Worm (Caenorhabditis elegans) whole organism, L2 larva: ENCODE data around the gene Y42G9A.3.

Source experiments
- F13H6.1 ChIP-seq: sonication (generic microtip); optimal IDR thresholded peaks from 2 replicates; lab custom pipeline; 2016; ENCODE audit warnings: missing genetic modification characterization, missing compliant biosample characterization
- ZK546.5 ChIP-seq: sonication (generic microtip); optimal IDR thresholded peaks from 2 replicates; lab custom pipeline; 2017; ENCODE audit warnings: missing biosample characterization, missing genetic modification characterization
- alr-1 ChIP-seq: fragments of 150-350 bp; optimal IDR thresholded peaks from 2 replicates; lab custom pipeline; 2014; ENCODE audit warnings: missing biosample characterization, missing genetic modification characterization
- blmp-1 ChIP-seq: sonication (generic microtip); optimal IDR thresholded peaks from 2 replicates; lab custom pipeline; 2017; ENCODE audit warnings: missing genetic modification characterization, mild to moderate bottlenecking, missing compliant biosample characterization, antibody characterized with exemption, moderate library complexity; ENCODE audit not compliant: insufficient read depth
- crh-2 ChIP-seq: sonication (generic microtip); optimal IDR thresholded peaks from 2 replicates; lab custom pipeline; 2017; ENCODE audit warnings: missing biosample characterization, missing genetic modification characterization
- fos-1 ChIP-seq: fragments of 150-350 bp; optimal IDR thresholded peaks from 2 replicates; lab custom pipeline; 2014; ENCODE audit warnings: missing biosample characterization, missing genetic modification characterization
- gmeb-1 ChIP-seq: fragments of 150-350 bp; optimal IDR thresholded peaks from 2 replicates; lab custom pipeline; 2014; ENCODE audit warnings: missing biosample characterization, missing genetic modification characterization
- lsy-2 ChIP-seq, 2 experiments: fragments of 150-350 bp in 1 of 2; sonication (generic microtip) in 1 of 2; optimal IDR thresholded peaks; 2 replicates each; lab custom pipeline; 2014 to 2017; ENCODE audit warnings: missing biosample characterization in 2 of 2, missing genetic modification characterization in 2 of 2
- nhr-10 ChIP-seq: sonication (generic microtip); optimal IDR thresholded peaks from 2 replicates; lab custom pipeline; 2017; ENCODE audit warnings: missing biosample characterization, missing genetic modification characterization
- nhr-12 ChIP-seq: fragments of 150-350 bp; optimal IDR thresholded peaks from 2 replicates; lab custom pipeline; 2014; ENCODE audit warnings: missing biosample characterization, missing genetic modification characterization
- nhr-25 ChIP-seq: fragments of 150-350 bp; sonication (generic microtip); optimal IDR thresholded peaks from 3 replicates; lab custom pipeline; 2014; ENCODE audit warnings: missing biosample characterization, missing genetic modification characterization
- nhr-77 ChIP-seq: fragments of 150-350 bp; optimal IDR thresholded peaks from 2 replicates; lab custom pipeline; 2014; ENCODE audit warnings: missing biosample characterization, missing genetic modification characterization
- peb-1 ChIP-seq: fragments of 150-350 bp; optimal IDR thresholded peaks from 2 replicates; lab custom pipeline; 2014; ENCODE audit warnings: missing biosample characterization, missing genetic modification characterization
- sem-4 ChIP-seq: fragments of 150-350 bp; optimal IDR thresholded peaks from 2 replicates; lab custom pipeline; 2014; ENCODE audit warnings: missing biosample characterization, missing genetic modification reagents, missing genetic modification characterization
- sma-3 ChIP-seq: sonication (generic microtip); optimal IDR thresholded peaks from 2 replicates; lab custom pipeline; 2016; ENCODE audit warnings: missing genetic modification reagents, missing genetic modification characterization, missing compliant biosample characterization
- unc-55 ChIP-seq: fragments of 150-350 bp; sonication (generic microtip); optimal IDR thresholded peaks from 3 replicates; lab custom pipeline; 2014; ENCODE audit warnings: missing biosample characterization, missing genetic modification reagents, missing genetic modification characterization

Gene Y42G9A.3

ce11 chrIII:6190810-6191209 is 44.8 kb downstream of the Y42G9A.3 start, which contains the start of gene C23G10.5:
C23G10.5 (plus strand) TSS chrIII:6191110.
- no peak for TF ChIP-seq F13H6.1
- TF ChIP-seq nhr-25 (tag; lab: Kevin White, UChicago): no peak
- TF ChIP-seq crh-2 (tag; lab: Kevin White, UChicago): no peak
- TF ChIP-seq nhr-12: no peak
- TF ChIP-seq, all 48 proteins: peak for 0

ce11 chrIII:6194480-6194879 is 48.4 kb downstream of the Y42G9A.3 start, which contains the start of gene ugt-66:
ugt-66 (minus strand) TSS chrIII:6194580.
- no peak for TF ChIP-seq F13H6.1
- TF ChIP-seq unc-55 (GFP tag; lab: Kevin White, UChicago): no peak
- TF ChIP-seq fos-1 (tag; lab: Kevin White, UChicago): no peak
- TF ChIP-seq ZK546.5 (tag; lab: Kevin White, UChicago): no peak
- no peak for TF ChIP-seq nhr-10 (tag; lab: Kevin White, UChicago)
- no peak for TF ChIP-seq blmp-1 (tag; lab: Kevin White, UChicago)

- TF ChIP-seq alr-1 (tag; lab: Kevin White, UChicago): no peak
- TF ChIP-seq nhr-10 (tag; lab: Kevin White, UChicago): no peak
- TF ChIP-seq sem-4 (tag; lab: Kevin White, UChicago): no peak
- no peak for TF ChIP-seq lsy-2 (tag; optimal IDR thresholded peaks at IDR 0.05; lab: Kevin White, UChicago)
- no peak for TF ChIP-seq gmeb-1 (tag; lab: Kevin White, UChicago)
- TF ChIP-seq nhr-77 (tag; lab: Kevin White, UChicago): no peak
- no peak for TF ChIP-seq peb-1 (tag; lab: Kevin White, UChicago)
- TF ChIP-seq sma-3 (GFP tag; lab: Kevin White, UChicago): no peak
- no peak for TF ChIP-seq blmp-1 (tag; lab: Kevin White, UChicago)
These were observed 49.7 kb downstream of the Y42G9A.3 start for ce11 chrIII:6195718-6196117.
